Fruit fly (Drosophila melanogaster): ENCODE measurements around the gene ics.

Gene ics

DNA sequence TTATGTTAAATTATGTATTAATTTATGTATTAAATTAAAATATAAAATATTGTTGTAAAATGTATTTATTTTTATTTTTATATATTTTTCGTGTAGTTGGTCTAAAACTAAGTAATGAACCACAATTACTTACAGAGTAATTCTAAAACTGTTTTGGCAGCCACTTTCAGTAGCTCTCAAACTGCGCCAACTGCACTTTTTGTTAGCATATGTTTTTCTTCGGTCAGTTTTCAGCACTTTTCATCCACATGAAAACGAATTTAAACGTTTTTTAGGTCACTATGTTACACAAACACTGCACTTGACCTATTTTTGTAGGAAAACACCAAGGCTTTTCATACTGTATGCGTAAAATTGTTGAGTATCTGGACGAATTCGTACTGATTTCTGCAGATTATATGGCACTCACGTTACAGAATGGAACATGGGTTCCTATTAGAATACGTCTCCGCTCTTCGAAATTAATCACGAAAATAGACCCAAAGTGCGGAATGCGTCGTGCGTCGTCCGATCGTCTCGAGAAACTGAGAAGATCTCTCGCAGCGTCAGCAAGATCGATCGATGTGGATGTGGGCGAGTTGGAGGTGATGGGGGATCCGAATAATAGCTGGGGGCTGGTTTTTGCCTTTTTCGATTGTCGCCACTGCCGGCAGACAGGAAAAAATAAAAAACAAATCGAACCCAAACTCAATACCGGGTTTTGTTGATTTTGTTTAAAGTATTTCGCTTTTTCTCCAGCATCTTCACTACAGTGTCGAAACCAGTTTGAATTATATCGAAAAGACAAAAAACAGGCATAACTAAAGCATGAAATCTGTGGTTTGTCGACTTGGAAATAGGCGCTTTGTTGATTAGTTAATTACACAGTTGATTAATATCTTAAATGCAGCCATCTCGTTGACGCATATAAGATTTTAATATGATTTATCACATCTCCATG, at the start of gene ics:
ics (minus strand) TSS at position 716 of the 940 bp plus-strand sequence.
- TF ChIP-seq spab (GFP tag; optimal IDR thresholded peaks at IDR 0.05) (peak; percentile 12), Lpt (GFP tag; optimal IDR thresholded peaks at IDR 0.05) (no peak), Ets96B (tag; optimal IDR thresholded peaks at IDR 0.05) (peak; percentile 18), CG15336 (GFP tag; IDR thresholded peaks at IDR 0.05) (no peak), acj6 (GFP tag; optimal IDR thresholded peaks at IDR 0.05) (no peak), Eip78C (GFP tag) (peak; percentile 65), CG31627 (GFP tag; optimal IDR thresholded peaks at IDR 0.05) (no peak), CG9139 (GFP tag; optimal IDR thresholded peaks at IDR 0.05) (peak; percentile 9), Eip75B (GFP tag; optimal IDR thresholded peaks at IDR 0.05) (no peak), ss (GFP tag; optimal IDR thresholded peaks at IDR 0.05) (peak; percentile 45 to 56), CG8119 (GFP tag; IDR thresholded peaks at IDR 0.05) (no peak), CG6808 (GFP tag; optimal IDR thresholded peaks at IDR 0.05) (peak; percentile 26)

DNA sequence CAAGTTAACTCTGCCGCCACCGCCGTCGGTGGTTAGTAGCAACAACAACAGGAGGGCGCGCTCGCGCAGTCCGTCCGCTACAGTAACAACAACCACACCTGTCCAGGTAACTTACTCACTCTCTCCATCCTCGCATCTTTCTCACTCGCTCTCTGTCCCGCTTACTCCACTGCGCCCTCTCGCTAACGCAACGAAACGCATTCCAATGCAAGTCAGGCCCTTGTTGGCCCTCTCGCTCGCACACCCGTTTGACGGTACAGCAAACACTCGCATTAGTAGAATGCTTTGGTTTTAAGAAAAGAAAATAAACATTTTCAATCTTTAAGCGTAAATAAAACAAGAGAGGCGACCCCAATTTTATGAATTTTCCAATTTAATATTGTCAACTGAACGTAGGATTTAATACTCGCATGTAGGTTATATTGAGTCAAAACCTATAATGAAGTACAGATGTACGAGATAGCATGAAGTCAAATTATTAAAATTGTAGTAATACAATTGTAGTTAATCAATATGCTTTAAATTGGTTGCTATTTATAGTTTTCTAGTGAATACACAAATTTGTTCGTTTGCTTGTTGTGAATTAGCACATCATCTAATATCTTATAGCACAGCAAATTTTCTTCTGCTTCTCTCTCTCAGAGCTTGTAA, 23.7 kb upstream of the ics start:
- TF ChIP-seq CG9139 (GFP tag; optimal IDR thresholded peaks at IDR 0.05), result no peak
- peak; percentile 32 to 42 for TF ChIP-seq ss (GFP tag; optimal IDR thresholded peaks at IDR 0.05)
- TF ChIP-seq CG1621 (tag; optimal IDR thresholded peaks at IDR 0.05), result peak; percentile 51
- no peak for TF ChIP-seq CG6854 (GFP tag; optimal IDR thresholded peaks at IDR 0.05)
- peak; percentile 70 for TF ChIP-seq Lpt (GFP tag; optimal IDR thresholded peaks at IDR 0.05)
- peak; percentile 74 for TF ChIP-seq Ets21C (GFP tag; optimal IDR thresholded peaks at IDR 0.05)
- TF ChIP-seq Hr39 (GFP tag; optimal IDR thresholded peaks at IDR 0.05), result peak; percentile 84
- TF ChIP-seq Sox15 (GFP tag; optimal IDR thresholded peaks at IDR 0.05), result peak; percentile 77
- TF ChIP-seq CG8319 (GFP tag; optimal IDR thresholded peaks at IDR 0.05), result peak; percentile 60
- no peak for TF ChIP-seq CG15336 (GFP tag; IDR thresholded peaks at IDR 0.05)
- no peak for TF ChIP-seq CG6276 (GFP tag; optimal IDR thresholded peaks at IDR 0.05)
- peak; percentile 80 for TF ChIP-seq pdm3 (GFP tag; optimal IDR thresholded peaks at IDR 0.05)
- peak; percentile 50 for TF ChIP-seq CG3032 (tag; optimal IDR thresholded peaks at IDR 0.05)
- TF ChIP-seq CG11762 (GFP tag; optimal IDR thresholded peaks at IDR 0.05; ENCODE audit: insufficient read depth), result peak; percentile 62
- peak; percentile 76 for TF ChIP-seq Met (GFP tag; optimal IDR thresholded peaks at IDR 0.05)
- TF ChIP-seq salr (GFP tag; optimal IDR thresholded peaks at IDR 0.05), result peak; percentile 14 to 64
- TF ChIP-seq spab (GFP tag; optimal IDR thresholded peaks at IDR 0.05), result peak; percentile 42
- peak; percentile 26 for TF ChIP-seq vri (GFP tag; optimal IDR thresholded peaks at IDR 0.05)
- peak; percentile 78 for TF ChIP-seq CG34406 (GFP tag; optimal IDR thresholded peaks at IDR 0.05)
- peak; percentile 75 for TF ChIP-seq CG10631 (GFP tag; optimal IDR thresholded peaks at IDR 0.05)
- TF ChIP-seq OdsH (GFP tag; optimal IDR thresholded peaks at IDR 0.05), result peak; percentile 87
- peak; percentile 49 for TF ChIP-seq CG6808 (GFP tag; optimal IDR thresholded peaks at IDR 0.05)
- peak; percentile 80 for TF ChIP-seq Sox14 (GFP tag; optimal IDR thresholded peaks at IDR 0.05)
- peak; percentile 67 for TF ChIP-seq CG8632 (GFP tag; optimal IDR thresholded peaks at IDR 0.05)
- TF ChIP-seq Smox (GFP tag; optimal IDR thresholded peaks at IDR 0.05), result peak; percentile 71
- no peak for TF ChIP-seq Hr38 (GFP tag; optimal IDR thresholded peaks at IDR 0.05)
- no peak for TF ChIP-seq CG16779 (tag; optimal IDR thresholded peaks at IDR 0.05)
- TF ChIP-seq Eip75B (GFP tag; optimal IDR thresholded peaks at IDR 0.05), result peak; percentile 81
- TF ChIP-seq Blimp-1 (GFP tag; optimal IDR thresholded peaks at IDR 0.05), result peak; percentile 39
- no peak for TF ChIP-seq dsx (GFP tag; optimal IDR thresholded peaks at IDR 0.05; ENCODE audit: poor library complexity, severe bottlenecking)
- peak; percentile 52 for TF ChIP-seq Ets96B (tag; optimal IDR thresholded peaks at IDR 0.05)
- peak; percentile 49 for TF ChIP-seq CG8119 (GFP tag; IDR thresholded peaks at IDR 0.05)
- TF ChIP-seq topi (GFP tag; optimal IDR thresholded peaks at IDR 0.05), result peak; percentile 78
- peak; percentile 78; the same call in 2 of the 3 replicates for TF ChIP-seq CG6163 (GFP tag; IDR thresholded peaks at IDR 0.05)
- TF ChIP-seq cyc (GFP tag; optimal IDR thresholded peaks at IDR 0.05), result peak; percentile 74
- peak; percentile 77 for TF ChIP-seq lz (GFP tag; optimal IDR thresholded peaks at IDR 0.05)
- TF ChIP-seq fd59A (GFP tag; optimal IDR thresholded peaks at IDR 0.05), result peak; percentile 73
- peak; percentile 54 for TF ChIP-seq CG3919 (GFP tag; optimal IDR thresholded peaks at IDR 0.05)
- peak; percentile 77 for TF ChIP-seq CG32006 (GFP tag; optimal IDR thresholded peaks at IDR 0.05)
- peak; percentile 73 for TF ChIP-seq acj6 (GFP tag; optimal IDR thresholded peaks at IDR 0.05)
- TF ChIP-seq fd85E (GFP tag; optimal IDR thresholded peaks at IDR 0.05), result no peak
- no peak for TF ChIP-seq Gug (GFP tag; IDR thresholded peaks at IDR 0.05)

Data from whole organism, prepupa.